Fruit fly (Drosophila melanogaster) S2 (cell line): ENCODE measurements around the gene ebo.

ENCODE experiments used
- CG8478 ChIP-seq: fragments of >200 bp; optimal IDR thresholded peaks from 2 replicates; lab custom pipeline; 2018
- CTCF ChIP-seq, 2 experiments: fragments of >200 bp; optimal IDR thresholded peaks; 2 replicates each; lab custom pipeline; 2018

- no peak for TF ChIP-seq CG8478 (lab: Kevin White, UChicago)
- no peak for TF ChIP-seq CTCF (optimal IDR thresholded peaks at IDR 0.05; lab: Kevin White, UChicago)
Observed at dm6 chrX:448270-448669, 28.1 kb downstream of the ebo start.
